Worm (Caenorhabditis elegans) whole organism, L2 larva: ENCODE measurements around the gene T17H7.7.
A peak's percentile ranks its signal among the peaks of the same experiment; 100 is the strongest.

Experiments used
- R02D3.7 ChIP-seq: fragments of 150-350 bp; optimal IDR thresholded peaks from 2 replicates; lab custom pipeline; 2014; ENCODE audit warnings: missing biosample characterization, missing genetic modification characterization
- ZK546.5 ChIP-seq: sonication (generic microtip); optimal IDR thresholded peaks from 2 replicates; lab custom pipeline; 2017; ENCODE audit warnings: missing biosample characterization, missing genetic modification characterization
- alr-1 ChIP-seq: fragments of 150-350 bp; optimal IDR thresholded peaks from 2 replicates; lab custom pipeline; 2014; ENCODE audit warnings: missing biosample characterization, missing genetic modification characterization
- ama-1 ChIP-seq: fragments of 150-350 bp; optimal IDR thresholded peaks from 2 replicates; lab custom pipeline; 2018; ENCODE audit warnings: inconsistent platforms
- blmp-1 ChIP-seq: sonication (generic microtip); optimal IDR thresholded peaks from 2 replicates; lab custom pipeline; 2017; ENCODE audit warnings: missing genetic modification characterization, mild to moderate bottlenecking, missing compliant biosample characterization, antibody characterized with exemption, moderate library complexity; ENCODE audit not compliant: insufficient read depth
- ceh-16 ChIP-seq: fragments of 150-350 bp; optimal IDR thresholded peaks from 2 replicates; lab custom pipeline; 2014; ENCODE audit warnings: missing biosample characterization, missing genetic modification characterization
- crh-2 ChIP-seq: sonication (generic microtip); optimal IDR thresholded peaks from 2 replicates; lab custom pipeline; 2017; ENCODE audit warnings: missing biosample characterization, missing genetic modification characterization
- dmd-4 ChIP-seq: sonication (generic microtip); optimal IDR thresholded peaks from 2 replicates; lab custom pipeline; 2017; ENCODE audit warnings: missing biosample characterization, missing genetic modification characterization
- egl-27 ChIP-seq: sonication (generic microtip); optimal IDR thresholded peaks from 3 replicates; lab custom pipeline; 2017; ENCODE audit warnings: missing biosample characterization, missing genetic modification reagents, missing genetic modification characterization
- elt-1 ChIP-seq: fragments of 150-350 bp; optimal IDR thresholded peaks from 2 replicates; lab custom pipeline; 2014; ENCODE audit warnings: missing biosample characterization, missing genetic modification characterization
- elt-3 ChIP-seq: sonication (generic microtip); optimal IDR thresholded peaks from 2 replicates; lab custom pipeline; 2017; ENCODE audit warnings: missing biosample characterization, missing genetic modification characterization
- fos-1 ChIP-seq: fragments of 150-350 bp; optimal IDR thresholded peaks from 2 replicates; lab custom pipeline; 2014; ENCODE audit warnings: missing biosample characterization, missing genetic modification characterization
- lin-11 ChIP-seq: fragments of 150-350 bp; sonication (generic microtip); optimal IDR thresholded peaks from 2 replicates; lab custom pipeline; 2014; ENCODE audit warnings: missing biosample characterization, missing genetic modification characterization, inconsistent platforms, mixed read lengths
- lin-39 ChIP-seq: fragments of 150-350 bp; optimal IDR thresholded peaks from 2 replicates; lab custom pipeline; 2014; ENCODE audit warnings: missing biosample characterization, missing genetic modification reagents, missing genetic modification characterization
- lsy-2 ChIP-seq, 2 experiments: fragments of 150-350 bp in 1 of 2; sonication (generic microtip) in 1 of 2; optimal IDR thresholded peaks; 2 replicates each; lab custom pipeline; 2014 to 2017; ENCODE audit warnings: missing biosample characterization in 2 of 2, missing genetic modification characterization in 2 of 2
- mab-5 ChIP-seq: fragments of 150-350 bp; optimal IDR thresholded peaks from 2 replicates; lab custom pipeline; 2014; ENCODE audit warnings: missing biosample characterization, missing genetic modification characterization
- mbf-1 ChIP-seq: sonication (generic microtip); optimal IDR thresholded peaks from 2 replicates; lab custom pipeline; 2017; ENCODE audit warnings: missing biosample characterization, missing genetic modification characterization
- nhr-11 ChIP-seq: fragments of 150-350 bp; optimal IDR thresholded peaks from 2 replicates; lab custom pipeline; 2014; ENCODE audit warnings: missing biosample characterization, missing genetic modification characterization
- nhr-12 ChIP-seq: fragments of 150-350 bp; optimal IDR thresholded peaks from 2 replicates; lab custom pipeline; 2014; ENCODE audit warnings: missing biosample characterization, missing genetic modification characterization
- nhr-21 ChIP-seq: fragments of 150-350 bp; optimal IDR thresholded peaks from 2 replicates; lab custom pipeline; 2014; ENCODE audit warnings: missing biosample characterization, missing genetic modification characterization
- nhr-237 ChIP-seq: fragments of 150-350 bp; optimal IDR thresholded peaks from 2 replicates; lab custom pipeline; 2014; ENCODE audit warnings: missing biosample characterization, missing genetic modification characterization
- nhr-25 ChIP-seq: fragments of 150-350 bp; sonication (generic microtip); optimal IDR thresholded peaks from 3 replicates; lab custom pipeline; 2014; ENCODE audit warnings: missing biosample characterization, missing genetic modification characterization
- nhr-6 ChIP-seq: fragments of 150-350 bp; optimal IDR thresholded peaks from 2 replicates; lab custom pipeline; 2014; ENCODE audit warnings: missing biosample characterization, missing genetic modification characterization
- nhr-77 ChIP-seq: fragments of 150-350 bp; optimal IDR thresholded peaks from 2 replicates; lab custom pipeline; 2014; ENCODE audit warnings: missing biosample characterization, missing genetic modification characterization
- sem-4 ChIP-seq: fragments of 150-350 bp; optimal IDR thresholded peaks from 2 replicates; lab custom pipeline; 2014; ENCODE audit warnings: missing biosample characterization, missing genetic modification reagents, missing genetic modification characterization
- sma-9 ChIP-seq, 2 experiments: fragments of 150-350 bp in 1 of 2; sonication (generic microtip) in 1 of 2; optimal IDR thresholded peaks; 2 replicates each; lab custom pipeline; 2014 to 2016; ENCODE audit warnings: missing genetic modification characterization in 2 of 2, mild to moderate bottlenecking in 1 of 2, missing biosample characterization in 1 of 2, missing compliant biosample characterization in 1 of 2, missing genetic modification reagents in 1 of 2, moderate library complexity in 1 of 2
- snpc-4 ChIP-seq: fragments of 150-350 bp; optimal IDR thresholded peaks from 2 replicates; lab custom pipeline; 2014; ENCODE audit warnings: missing biosample characterization, missing genetic modification characterization
- zag-1 ChIP-seq: fragments of 150-350 bp; optimal IDR thresholded peaks from 2 replicates; lab custom pipeline; 2014; ENCODE audit warnings: missing biosample characterization, missing genetic modification characterization
- ztf-1 ChIP-seq: fragments of 200-800 bp; sonication (Bioruptor generic); conservative IDR thresholded peaks from 2 replicates; pipeline ENCODE4 v1.3.6; 2022; ENCODE audit warnings: missing genetic modification characterization, missing compliant biosample characterization
- ztf-4 ChIP-seq: fragments of 150-350 bp; optimal IDR thresholded peaks from 2 replicates; lab custom pipeline; 2014; ENCODE audit warnings: missing biosample characterization, missing genetic modification characterization

The T17H7.7 gene

ce11 chrIII:750028-750427 is 7.9 kb downstream of the T17H7.7 start:
- TF ChIP-seq blmp-1 (peak; percentile 61), nhr-77 (tag; lab: Kevin White, UChicago) (no peak), nhr-21 (no peak), zag-1 (tag; lab: Kevin White, UChicago) (no peak), elt-3 (tag; lab: Kevin White, UChicago) (no peak), sem-4 (tag; lab: Kevin White, UChicago) (no peak)

ce11 chrIII:748782-749181 is 9.1 kb downstream of the T17H7.7 start:
- no peak for TF ChIP-seq elt-3 (tag; lab: Kevin White, UChicago)
- peak; percentile 0 for TF ChIP-seq fos-1 (tag; lab: Kevin White, UChicago)

DNA sequence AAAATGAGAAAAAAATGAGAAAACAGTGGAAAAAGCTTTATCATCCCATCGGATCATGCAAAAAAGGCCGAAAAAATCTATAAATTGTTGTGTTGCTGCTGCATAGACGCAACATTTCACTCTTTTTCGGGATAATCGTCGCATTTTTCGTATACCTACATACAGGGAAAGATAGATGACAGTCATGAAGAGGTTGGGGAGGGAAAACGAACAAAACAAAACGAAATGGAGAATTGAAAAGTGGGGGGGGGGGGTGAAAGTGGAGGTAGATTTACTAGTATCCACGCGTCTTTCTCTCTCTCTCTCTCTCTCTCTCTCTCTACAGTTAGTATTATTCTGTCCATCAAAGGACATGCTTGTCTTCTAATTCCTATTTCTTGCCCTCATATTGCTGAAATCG is 13.4 kb downstream of the T17H7.7 start:
- TF ChIP-seq mbf-1 (tag; lab: Kevin White, UChicago) (no peak), blmp-1 (peak; percentile 7)

ce11 chrIII:740382-740781 is 17.5 kb downstream of the T17H7.7 start, which contains the start of gene idpp-1:
Gene idpp-1, plus strand, starts transcription at chrIII:740682.
- TF ChIP-seq blmp-1, result no peak
- TF ChIP-seq ceh-16 (tag; lab: Kevin White, UChicago), result no peak
- no peak for TF ChIP-seq mbf-1 (tag; lab: Kevin White, UChicago)
- no peak for TF ChIP-seq ZK546.5
- no peak for TF ChIP-seq crh-2
- no peak for TF ChIP-seq nhr-77 (tag; lab: Kevin White, UChicago)
- TF ChIP-seq egl-27 (tag; lab: Kevin White, UChicago), result no peak
- TF ChIP-seq dmd-4 (tag; lab: Kevin White, UChicago), result no peak
- no peak for TF ChIP-seq ztf-4 (tag; lab: Kevin White, UChicago)
- TF ChIP-seq nhr-11 (tag; lab: Kevin White, UChicago), result no peak
- no peak for TF ChIP-seq lsy-2 (tag; optimal IDR thresholded peaks at IDR 0.05; lab: Kevin White, UChicago)
- TF ChIP-seq ama-1, result no peak
- TF ChIP-seq sma-9 (GFP tag; optimal IDR thresholded peaks at IDR 0.05; lab: Kevin White, UChicago), result no peak
- no peak for TF ChIP-seq sma-9 (tag; optimal IDR thresholded peaks at IDR 0.05; lab: Kevin White, UChicago)
- TF ChIP-seq snpc-4, result no peak

DNA sequence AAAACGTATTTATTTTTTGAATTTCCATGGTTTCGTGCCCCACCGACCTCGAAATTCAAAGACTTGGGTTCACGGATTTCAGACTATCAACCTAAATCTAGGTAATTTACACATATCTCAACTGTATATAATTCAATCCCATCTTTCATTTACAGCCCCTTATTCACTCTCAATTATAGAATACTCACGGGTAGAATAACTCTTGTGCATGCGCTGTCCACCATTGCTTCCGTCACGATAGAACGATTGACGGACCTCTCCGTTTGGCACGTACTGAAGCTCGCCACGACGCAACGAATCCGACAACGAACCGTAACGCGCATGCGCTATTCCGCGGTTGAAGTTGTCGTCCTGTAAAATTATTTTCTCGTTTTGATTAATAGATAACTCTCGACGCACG is 29.2 kb downstream of the T17H7.7 start:
- TF ChIP-seq ceh-16 (tag; lab: Kevin White, UChicago) (no peak), nhr-25 (tag; lab: Kevin White, UChicago) (no peak), egl-27 (tag; lab: Kevin White, UChicago) (no peak)

DNA sequence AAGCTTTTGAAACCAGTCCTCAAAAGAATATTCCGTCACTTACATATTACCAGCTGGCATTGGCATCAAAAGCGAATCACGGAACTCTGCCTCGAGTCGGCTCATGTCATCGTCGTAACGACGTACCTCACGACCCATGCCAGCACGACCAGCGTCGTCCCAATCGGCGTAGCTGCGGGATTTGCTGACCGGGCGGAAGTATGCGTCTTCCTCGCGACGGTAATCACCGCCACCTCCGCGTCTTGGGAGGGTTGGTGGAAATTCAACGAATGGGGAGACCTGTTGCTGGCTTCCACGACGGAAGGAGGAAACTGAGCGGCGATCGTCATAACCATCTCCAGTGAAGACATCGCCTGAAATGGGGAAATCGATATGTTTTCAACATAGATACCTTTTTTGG is 29.8 kb downstream of the T17H7.7 start:
- no peak for TF ChIP-seq mab-5 (tag; lab: Kevin White, UChicago)
- no peak for TF ChIP-seq R02D3.7 (tag; lab: Kevin White, UChicago)

DNA sequence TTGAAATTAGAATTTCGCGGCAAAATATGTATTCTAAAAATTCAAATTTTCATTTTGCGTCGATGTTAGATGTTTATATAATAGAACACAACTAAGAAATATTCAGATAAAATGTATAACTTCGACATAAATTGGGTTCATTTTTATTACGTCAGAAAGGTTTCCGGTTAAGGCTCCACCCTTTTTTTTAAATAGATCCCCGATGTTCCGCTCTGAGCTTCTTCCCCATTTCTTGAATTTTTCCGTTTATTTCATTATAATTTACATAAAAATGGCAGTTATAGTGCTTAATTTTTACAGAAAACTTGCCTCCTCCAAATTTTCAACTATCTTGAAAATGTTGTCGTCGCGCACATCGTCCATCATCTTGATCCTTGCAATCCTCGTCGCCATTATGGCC is 33.1 kb downstream of the T17H7.7 start, which contains the start of gene flp-24:
TSS of gene flp-24 (plus strand) at position 301 of the 400 bp plus-strand sequence.
- TF ChIP-seq egl-27 (tag; lab: Kevin White, UChicago) (no peak), lin-39 (tag; lab: Kevin White, UChicago) (no peak), snpc-4 (no peak), ama-1 (no peak), crh-2 (no peak), elt-1 (tag; lab: Kevin White, UChicago) (no peak)
- TF ChIP-seq, all 48 proteins: peak for 0

DNA sequence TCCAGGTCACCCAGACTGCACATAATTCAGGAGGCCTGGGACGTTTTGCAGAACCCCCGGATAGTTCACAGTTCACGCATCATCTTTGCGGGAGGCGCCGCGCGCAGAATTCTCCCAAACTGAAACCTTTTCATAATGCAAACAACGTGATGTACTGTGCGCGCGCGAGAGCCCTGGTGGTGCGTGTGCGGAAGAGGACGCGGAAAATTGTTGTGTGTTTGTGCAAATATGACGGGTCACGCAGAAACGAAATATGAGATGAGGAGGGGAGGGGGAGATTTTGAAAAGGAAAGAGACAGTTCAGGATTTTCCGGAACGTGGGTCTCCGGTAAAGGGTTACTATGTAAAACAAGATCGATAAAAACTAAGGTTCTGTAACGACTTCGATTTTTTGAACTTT is 47.8 kb downstream of the T17H7.7 start:
- no peak for TF ChIP-seq crh-2
- no peak for TF ChIP-seq mab-5 (tag; lab: Kevin White, UChicago)
- TF ChIP-seq ztf-1 (GFP tag; lab: Robert Waterston, UW), result no peak
- TF ChIP-seq blmp-1, result no peak
- no peak for TF ChIP-seq nhr-237 (tag; lab: Kevin White, UChicago)
- no peak for TF ChIP-seq elt-1 (tag; lab: Kevin White, UChicago)
- no peak for TF ChIP-seq alr-1 (tag; lab: Kevin White, UChicago)
- no peak for TF ChIP-seq nhr-6 (tag; lab: Kevin White, UChicago)
- no peak for TF ChIP-seq nhr-12
- no peak for TF ChIP-seq zag-1 (tag; lab: Kevin White, UChicago)
- no peak for TF ChIP-seq ztf-4 (tag; lab: Kevin White, UChicago)
- TF ChIP-seq lin-11 (tag; lab: Kevin White, UChicago), result no peak
- no peak for TF ChIP-seq sem-4 (tag; lab: Kevin White, UChicago)
